Worm (Caenorhabditis elegans) whole organism, L3 larva: Measurements from ENCODE around the gene ugt-65.

Source experiments
- ceh-16 ChIP-seq: sonication (generic microtip); optimal IDR thresholded peaks from 2 replicates; lab custom pipeline; 2017; ENCODE audit warnings: missing biosample characterization, missing genetic modification characterization
- ceh-9 ChIP-seq: sonication (generic microtip); optimal IDR thresholded peaks from 2 replicates; lab custom pipeline; 2018; ENCODE audit warnings: missing biosample characterization, missing genetic modification characterization
- elt-3 ChIP-seq, 3 experiments: fragments of 150-350 bp in 1 of 3; sonication (generic microtip) in 2 of 3; optimal IDR thresholded peaks; 2 replicates in 2 of 3; 4 replicates in 1 of 3; lab custom pipeline; 2014 to 2017; ENCODE audit warnings: missing biosample characterization in 3 of 3, missing genetic modification characterization in 3 of 3
- lin-39 ChIP-seq: fragments of 150-350 bp; optimal IDR thresholded peaks from 2 replicates; lab custom pipeline; 2018; ENCODE audit warnings: missing biosample characterization, missing genetic modification reagents, missing genetic modification characterization
- nfya-1 ChIP-seq: sonication (generic microtip); optimal IDR thresholded peaks from 2 replicates; lab custom pipeline; 2017; ENCODE audit warnings: missing genetic modification characterization, mild to moderate bottlenecking, missing compliant biosample characterization, antibody characterized with exemption, moderate library complexity; ENCODE audit not compliant: insufficient read depth
- nhr-11 ChIP-seq: fragments of 150-350 bp; optimal IDR thresholded peaks from 2 replicates; lab custom pipeline; 2014; ENCODE audit warnings: missing biosample characterization, missing genetic modification characterization
- nhr-237 ChIP-seq: fragments of 150-350 bp; optimal IDR thresholded peaks from 2 replicates; lab custom pipeline; 2014; ENCODE audit warnings: missing biosample characterization, missing genetic modification characterization
- nhr-28 ChIP-seq: fragments of 150-350 bp; optimal IDR thresholded peaks from 2 replicates; lab custom pipeline; 2014; ENCODE audit warnings: missing biosample characterization, missing genetic modification characterization
- pha-4 ChIP-seq: fragments of 150-350 bp; optimal IDR thresholded peaks from 2 replicates; lab custom pipeline; 2014; ENCODE audit warnings: missing biosample characterization, missing genetic modification reagents, missing genetic modification characterization
- pqm-1 ChIP-seq: fragments of 150-350 bp; optimal IDR thresholded peaks from 2 replicates; lab custom pipeline; 2017; ENCODE audit warnings: missing biosample characterization, missing genetic modification characterization, inconsistent platforms
- skn-1 ChIP-seq: fragments of 150-350 bp; optimal IDR thresholded peaks from 2 replicates; lab custom pipeline; 2014; ENCODE audit warnings: missing biosample characterization, missing genetic modification characterization
- ztf-4 ChIP-seq: fragments of 150-350 bp; optimal IDR thresholded peaks from 2 replicates; lab custom pipeline; 2014; ENCODE audit warnings: missing biosample characterization, missing genetic modification characterization

- TF ChIP-seq nhr-237 (no peak), pqm-1 (tag; lab: Kevin White, UChicago) (no peak), skn-1 (tag; lab: Kevin White, UChicago) (no peak), nhr-28 (tag; lab: Kevin White, UChicago) (no peak), ceh-16 (no peak), elt-3 (tag; optimal IDR thresholded peaks at IDR 0.05; lab: Kevin White, UChicago) (peak in 1 of 3 experiments; percentile 1), pha-4 (no peak), ceh-9 (tag; lab: Kevin White, UChicago) (no peak), lin-39 (tag; lab: Kevin White, UChicago) (no peak), nfya-1 (no peak), ztf-4 (tag; lab: Kevin White, UChicago) (no peak), nhr-11 (tag; lab: Kevin White, UChicago) (no peak)
Observed at ce11 chrIV:12403440-12403839, 17.0 kb upstream of the ugt-65 start.
